Fruit fly (Drosophila melanogaster) whole organism: Measurements from ENCODE around the gene Hira.

ENCODE experiments used
- CG8478 ChIP-seq: fragments of >200 bp; optimal IDR thresholded peaks from 2 replicates; lab custom pipeline; 2018; ENCODE audit warnings: inconsistent platforms
- Dll ChIP-seq: fragments of >200 bp; optimal IDR thresholded peaks from 2 replicates; lab custom pipeline; 2017
- EcR ChIP-seq, 2 experiments: fragments of >200 bp; optimal IDR thresholded peaks; 2 replicates each; lab custom pipeline; 2017; ENCODE audit warnings: missing biosample characterization in 2 of 2, missing genetic modification characterization in 2 of 2, missing genetic modification reagents in 2 of 2
- pan ChIP-seq: fragments of >200 bp; optimal IDR thresholded peaks from 2 replicates; lab custom pipeline; 2017
- psq ChIP-seq: fragments of >200 bp; optimal IDR thresholded peaks from 2 replicates; lab custom pipeline; 2017
- usp ChIP-seq: fragments of >200 bp; optimal IDR thresholded peaks from 2 replicates; lab custom pipeline; 2017; ENCODE audit warnings: missing biosample characterization, missing genetic modification characterization, mixed read lengths

The Hira gene

DNA sequence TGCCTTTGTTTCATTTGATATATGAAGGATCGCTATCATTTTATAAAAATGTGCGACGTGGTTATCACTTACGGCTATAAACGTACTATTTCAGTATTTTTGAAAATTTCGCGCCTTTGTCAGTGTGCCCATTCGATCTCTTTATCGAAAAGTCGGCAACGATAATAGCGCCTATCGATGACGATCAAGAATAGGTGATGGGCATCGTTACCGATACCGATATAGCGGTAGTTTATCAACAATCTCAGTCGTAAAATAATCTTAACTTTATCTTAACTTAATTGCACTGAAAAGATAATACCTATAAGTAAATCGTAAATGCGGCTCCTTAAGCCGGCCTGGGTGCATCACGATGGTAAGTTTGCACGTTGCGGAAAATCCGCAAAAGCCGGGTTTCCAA, at the start of gene Hira:
Gene Hira, plus strand, starts transcription at position 215 of the 400 bp plus-strand sequence.
- TF ChIP-seq CG8478 (no peak), usp (GFP tag; lab: Kevin White, UChicago) (no peak), pan (lab: Kevin White, UChicago) (no peak), EcR (GFP tag; optimal IDR thresholded peaks at IDR 0.05; lab: Kevin White, UChicago) (no peak), psq (no peak), Dll (no peak)

DNA sequence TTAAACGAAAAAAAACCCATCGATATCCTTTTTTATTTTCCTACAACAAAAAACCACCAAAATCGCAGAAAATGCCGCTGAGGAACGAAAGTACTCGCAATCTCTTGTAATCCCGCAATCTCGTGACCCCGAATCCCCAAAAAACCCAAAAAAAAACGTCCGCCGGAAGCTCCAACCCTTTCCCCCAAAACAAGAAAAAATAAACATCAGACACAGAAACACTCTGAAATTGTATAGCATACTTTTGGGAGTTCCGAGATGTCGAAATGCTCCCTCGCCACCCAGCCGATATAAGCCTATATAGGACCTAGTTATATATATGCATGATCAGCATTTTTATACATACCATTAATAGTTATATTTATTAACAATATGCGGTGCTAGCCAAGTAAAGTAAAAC, 45.0 kb upstream of the Hira start:
- TF ChIP-seq usp (GFP tag; lab: Kevin White, UChicago) (no peak), pan (lab: Kevin White, UChicago) (no peak), EcR (GFP tag; optimal IDR thresholded peaks at IDR 0.05; lab: Kevin White, UChicago) (no peak)

DNA sequence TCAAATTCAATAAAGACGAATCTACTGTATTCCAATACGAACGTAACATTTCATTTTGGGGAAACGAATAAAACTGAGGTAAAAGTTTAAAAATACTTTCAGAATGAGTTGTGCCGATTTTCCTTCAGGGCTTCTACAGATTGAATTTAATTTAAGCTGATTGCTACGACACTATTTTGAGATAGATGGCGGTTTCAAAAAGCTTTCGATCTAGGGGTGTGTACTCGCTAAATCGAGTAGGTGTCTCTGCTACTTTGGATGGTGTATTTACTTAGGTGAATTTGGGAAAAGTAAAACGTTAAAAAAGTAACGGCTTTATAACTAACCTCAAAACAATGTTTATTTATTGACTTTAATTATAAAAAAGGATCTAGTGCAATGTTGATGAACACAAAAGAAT, 43.1 kb upstream of the Hira start:
- TF ChIP-seq Dll (no peak), usp (GFP tag; lab: Kevin White, UChicago) (no peak), EcR (GFP tag; optimal IDR thresholded peaks at IDR 0.05; lab: Kevin White, UChicago) (no peak), pan (lab: Kevin White, UChicago) (no peak), psq (no peak), CG8478 (no peak)

DNA sequence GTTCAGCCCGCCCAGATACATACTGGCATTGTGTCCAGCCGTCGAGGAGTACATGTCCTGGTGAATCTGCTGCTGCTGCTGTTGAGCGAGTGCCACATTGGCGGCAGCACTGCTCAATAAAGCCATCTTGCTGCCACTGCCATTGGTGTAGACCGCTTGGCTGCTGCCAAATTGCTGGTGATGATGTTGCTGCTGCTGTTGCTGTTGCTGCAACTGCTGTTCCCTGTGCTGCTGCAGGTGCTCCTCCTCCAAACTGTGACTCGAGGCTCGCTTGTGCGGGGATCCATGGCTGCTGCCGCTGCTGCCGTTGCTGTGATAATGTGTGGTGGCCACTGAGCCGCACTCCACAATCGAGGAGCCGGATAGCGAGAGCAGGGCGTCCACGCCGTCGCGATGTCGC, 35.8 kb upstream of the Hira start:
- no peak for TF ChIP-seq pan (lab: Kevin White, UChicago)
- TF ChIP-seq CG8478: no peak
- no peak for TF ChIP-seq psq

DNA sequence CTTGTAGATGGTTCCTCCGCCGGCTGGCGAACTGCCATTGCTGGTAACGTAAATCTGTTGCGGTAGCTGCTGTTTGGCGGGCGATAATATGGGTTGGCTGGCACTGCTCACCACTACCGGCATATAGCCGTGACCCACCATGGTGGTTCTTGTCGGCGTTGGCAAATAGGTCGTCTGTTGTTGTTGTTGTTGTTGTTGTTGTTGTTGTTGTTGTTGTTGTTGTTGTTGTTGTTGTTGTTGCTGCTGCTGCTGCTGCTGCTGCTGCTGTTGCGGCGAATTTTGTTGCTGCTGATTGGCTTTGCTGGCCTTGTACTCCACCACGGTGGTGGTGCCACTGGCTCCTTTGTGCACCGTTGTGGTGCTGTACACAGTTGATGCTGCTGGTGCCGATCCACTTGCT, 33.0 kb upstream of the Hira start:
- TF ChIP-seq psq (no peak), CG8478 (no peak), EcR (GFP tag; optimal IDR thresholded peaks at IDR 0.05; lab: Kevin White, UChicago) (no peak), pan (lab: Kevin White, UChicago) (no peak), Dll (no peak), usp (GFP tag; lab: Kevin White, UChicago) (no peak)

DNA sequence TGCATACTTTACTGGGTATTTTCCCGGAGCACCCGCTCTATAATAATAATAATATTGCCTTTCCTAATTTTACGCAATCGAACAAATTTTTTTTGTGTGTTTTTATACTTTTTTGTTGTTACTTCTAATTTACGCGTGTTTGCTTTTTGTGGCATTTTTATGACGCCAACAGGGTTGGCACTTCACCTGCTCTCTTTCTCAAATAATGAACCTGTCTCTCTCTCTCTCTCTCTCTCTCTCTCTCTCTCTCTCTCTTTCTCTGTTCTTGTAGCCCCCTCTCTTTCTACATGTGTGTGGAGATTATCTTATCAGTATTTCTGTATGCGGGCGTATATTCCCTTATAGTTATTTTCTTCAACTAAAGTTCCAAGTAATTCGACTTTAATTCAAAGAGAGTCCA, 31.2 kb upstream of the Hira start:
- no peak for TF ChIP-seq CG8478
- no peak for TF ChIP-seq EcR (GFP tag; optimal IDR thresholded peaks at IDR 0.05; lab: Kevin White, UChicago)
- TF ChIP-seq usp (GFP tag; lab: Kevin White, UChicago): no peak
- TF ChIP-seq Dll: no peak
- no peak for TF ChIP-seq pan (lab: Kevin White, UChicago)
- TF ChIP-seq psq: no peak

DNA sequence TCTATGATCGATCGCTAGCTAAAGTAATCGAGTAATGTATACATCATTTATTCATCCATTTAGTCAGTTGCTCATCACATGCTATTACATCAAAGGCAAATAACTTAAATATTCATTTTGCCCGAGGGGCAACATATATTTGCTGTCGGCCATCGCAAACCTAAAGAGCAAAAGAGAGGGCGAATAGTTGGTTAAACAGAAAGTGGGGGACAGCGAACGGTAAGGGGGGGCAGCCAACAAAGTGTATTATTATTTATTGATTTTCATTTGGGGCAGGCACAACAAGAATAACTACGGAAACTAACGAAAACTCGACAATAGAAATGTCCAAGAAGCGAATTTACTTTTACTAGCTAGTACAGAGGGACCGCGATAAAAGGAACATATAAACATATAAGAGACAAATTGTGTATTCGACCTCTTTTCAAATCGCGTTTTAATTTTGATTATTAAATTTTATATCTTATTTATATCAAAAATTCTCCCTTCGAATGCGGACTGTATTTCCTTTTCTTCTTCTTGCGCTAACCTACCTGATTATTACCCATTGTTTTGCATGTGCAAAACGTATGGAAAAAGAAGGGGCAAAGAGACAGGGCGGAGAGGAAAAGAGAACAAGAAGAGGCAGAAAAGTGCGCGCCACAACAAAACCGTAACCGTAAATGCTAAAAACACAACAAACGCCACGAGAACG, 30.6 kb upstream of the Hira start:
- TF ChIP-seq psq: no peak
- TF ChIP-seq usp (GFP tag; lab: Kevin White, UChicago): no peak
- TF ChIP-seq pan (lab: Kevin White, UChicago): no peak
- TF ChIP-seq Dll: no peak
- TF ChIP-seq CG8478: no peak
- no peak for TF ChIP-seq EcR (GFP tag; optimal IDR thresholded peaks at IDR 0.05; lab: Kevin White, UChicago)

DNA sequence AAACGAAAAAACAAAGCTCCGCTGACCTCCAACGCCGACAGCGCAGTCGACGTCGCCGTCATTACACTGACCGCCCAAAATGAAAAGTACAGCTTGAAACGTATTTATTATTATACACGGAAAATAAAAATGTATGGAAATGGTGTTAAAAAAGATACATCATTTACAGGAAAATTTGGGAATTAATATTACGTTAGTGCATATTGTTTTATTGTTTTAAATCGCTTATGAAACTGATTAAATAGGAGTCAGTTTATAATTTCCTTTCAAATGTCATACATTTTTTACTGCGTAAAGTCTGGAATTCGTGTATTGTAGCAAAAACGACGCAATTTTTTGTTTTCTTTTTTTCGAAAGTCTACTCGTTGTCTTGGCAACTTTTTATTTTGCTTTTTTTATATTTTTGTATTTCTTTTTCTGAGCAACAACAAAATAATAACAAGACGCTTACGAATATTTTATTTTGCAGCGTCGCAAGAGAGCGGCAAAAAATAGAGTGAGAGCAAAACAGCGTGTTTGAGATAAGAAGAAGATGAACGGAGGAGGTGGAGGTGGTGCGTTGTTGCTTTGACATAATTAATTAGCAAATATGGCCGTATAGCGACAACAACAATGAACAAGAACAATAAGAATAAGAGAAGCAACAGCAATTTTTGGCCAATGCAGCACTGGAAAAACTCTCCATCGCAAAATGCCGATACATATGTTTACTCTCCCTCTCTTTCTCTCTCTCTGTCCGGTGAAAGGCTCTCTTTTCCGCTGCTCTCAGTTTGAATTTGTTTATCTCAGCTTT, 29.8 kb upstream of the Hira start:
- TF ChIP-seq EcR (GFP tag; optimal IDR thresholded peaks at IDR 0.05; lab: Kevin White, UChicago) (no peak), Dll (peak; percentile 54)

DNA sequence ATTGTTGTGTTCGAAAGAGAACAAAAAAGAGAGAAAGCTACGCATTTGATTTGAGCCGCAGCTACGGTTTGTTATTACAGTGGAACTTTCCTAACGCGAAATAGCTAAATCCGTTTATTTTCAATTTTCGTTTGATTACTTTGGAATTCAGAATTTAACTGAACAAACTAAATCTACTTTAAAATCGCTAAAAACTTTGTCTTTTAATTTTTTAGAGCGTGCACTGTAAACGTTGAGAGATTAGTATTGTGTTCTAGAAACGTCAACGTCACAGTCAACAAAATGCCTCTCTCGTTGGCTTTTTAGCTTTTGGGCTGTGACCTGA, 29.2 kb upstream of the Hira start:
- TF ChIP-seq pan (lab: Kevin White, UChicago): no peak
- TF ChIP-seq psq: no peak
- no peak for TF ChIP-seq usp (GFP tag; lab: Kevin White, UChicago)
- no peak for TF ChIP-seq Dll
- TF ChIP-seq CG8478: no peak
- no peak for TF ChIP-seq EcR (GFP tag; optimal IDR thresholded peaks at IDR 0.05; lab: Kevin White, UChicago)

DNA sequence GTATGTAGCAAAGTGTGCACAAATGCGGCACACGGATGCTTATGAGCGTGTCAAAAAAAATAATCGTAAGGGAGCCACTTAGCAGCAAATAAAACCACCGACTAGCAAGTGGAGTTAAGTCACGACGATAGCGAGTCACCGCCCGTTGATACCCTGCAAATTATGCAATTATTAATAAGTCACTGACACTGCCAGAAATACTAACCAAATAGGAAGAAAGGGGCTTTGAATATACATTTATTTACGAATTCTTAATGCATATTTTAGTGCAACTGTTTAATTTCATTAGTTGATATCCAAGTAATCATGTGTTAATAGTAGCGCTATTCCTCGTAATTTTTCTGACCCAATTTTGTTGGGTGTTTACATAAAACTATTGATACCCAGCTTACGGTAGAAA, 28.5 kb upstream of the Hira start:
- TF ChIP-seq EcR (GFP tag; optimal IDR thresholded peaks at IDR 0.05; lab: Kevin White, UChicago) (no peak), pan (lab: Kevin White, UChicago) (no peak), usp (GFP tag; lab: Kevin White, UChicago) (no peak), Dll (no peak), psq (no peak), CG8478 (no peak)

DNA sequence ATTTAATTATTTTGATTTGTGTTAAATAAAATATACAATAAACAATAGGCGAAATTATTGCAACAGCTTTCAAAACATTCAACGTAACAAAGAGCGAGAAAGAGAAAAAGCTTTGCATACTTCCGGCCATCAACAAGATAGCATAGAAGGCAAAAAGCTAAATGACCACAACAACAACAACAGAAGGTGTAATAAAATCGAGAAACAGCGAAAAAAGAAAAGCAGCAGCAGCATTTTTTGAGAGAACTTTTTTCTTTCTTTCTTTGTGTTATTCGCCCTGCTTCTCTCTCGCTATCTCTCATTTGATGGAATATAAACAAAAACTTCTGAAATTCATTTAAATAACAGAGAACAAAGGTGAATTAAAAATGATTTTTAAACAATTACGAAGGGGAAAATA, 27.7 kb upstream of the Hira start:
- TF ChIP-seq EcR (GFP tag; optimal IDR thresholded peaks at IDR 0.05; lab: Kevin White, UChicago) (no peak), usp (GFP tag; lab: Kevin White, UChicago) (no peak), pan (lab: Kevin White, UChicago) (no peak), Dll (no peak), psq (no peak), CG8478 (no peak)

DNA sequence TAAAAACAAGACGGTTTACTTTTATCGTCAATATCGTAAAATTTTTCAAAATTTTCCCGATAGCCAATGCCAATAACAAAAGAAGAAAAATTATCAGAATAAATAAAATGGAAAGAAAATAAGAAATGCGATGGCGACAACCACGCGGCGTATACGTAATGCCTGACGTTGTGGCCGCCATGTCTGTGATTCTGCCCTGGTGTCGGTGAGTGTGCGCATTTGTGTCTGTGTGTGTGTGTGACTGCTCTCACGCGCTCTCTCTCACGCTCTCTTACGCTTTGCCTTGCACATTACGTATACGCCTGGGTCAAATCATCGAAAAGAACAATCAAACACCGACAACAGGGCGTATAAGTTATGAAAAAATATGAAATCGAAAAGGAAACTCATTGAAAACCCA, 27.1 kb upstream of the Hira start:
- TF ChIP-seq Dll (peak; percentile 75), CG8478 (no peak)

DNA sequence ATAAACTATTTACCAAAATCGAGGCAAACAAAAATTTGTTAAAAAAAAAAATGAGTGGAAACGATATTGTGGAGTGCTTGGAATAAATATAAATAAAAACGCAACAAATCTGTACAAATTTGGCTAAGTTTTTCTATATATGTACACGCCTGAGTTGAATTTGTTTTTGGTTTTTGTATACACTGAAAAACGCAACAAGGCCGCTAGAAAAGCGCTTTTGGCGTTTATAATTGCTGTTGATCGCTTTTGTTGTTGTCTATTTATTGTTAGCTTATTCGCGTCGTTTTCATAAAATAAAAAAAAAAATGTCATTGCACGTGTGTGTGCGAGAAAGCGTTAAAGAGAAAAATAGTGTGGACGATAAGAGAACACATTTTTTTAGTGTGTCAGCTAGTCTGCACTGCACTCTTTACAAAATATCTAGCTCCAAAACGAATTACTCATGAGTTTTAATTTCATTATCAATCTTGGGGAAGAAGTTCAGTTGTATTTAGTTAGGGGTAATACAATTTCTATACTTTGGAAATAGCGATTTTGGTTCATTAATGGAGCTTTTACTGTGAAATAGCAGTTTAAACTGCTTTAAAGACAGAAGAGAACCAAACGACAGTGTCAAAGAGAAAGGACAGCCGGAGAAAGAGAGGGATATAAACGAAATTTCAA, 26.4 kb upstream of the Hira start:
- no peak for TF ChIP-seq EcR (GFP tag; optimal IDR thresholded peaks at IDR 0.05; lab: Kevin White, UChicago)
- no peak for TF ChIP-seq psq
- TF ChIP-seq pan (lab: Kevin White, UChicago): no peak
- TF ChIP-seq CG8478: no peak
- TF ChIP-seq usp (GFP tag; lab: Kevin White, UChicago): no peak
- no peak for TF ChIP-seq Dll
